Worm (Caenorhabditis elegans): ENCODE data around the gene sra-8.
A peak's percentile ranks its signal among the peaks of the same experiment; 100 is the strongest.

The sra-8 gene

DNA sequence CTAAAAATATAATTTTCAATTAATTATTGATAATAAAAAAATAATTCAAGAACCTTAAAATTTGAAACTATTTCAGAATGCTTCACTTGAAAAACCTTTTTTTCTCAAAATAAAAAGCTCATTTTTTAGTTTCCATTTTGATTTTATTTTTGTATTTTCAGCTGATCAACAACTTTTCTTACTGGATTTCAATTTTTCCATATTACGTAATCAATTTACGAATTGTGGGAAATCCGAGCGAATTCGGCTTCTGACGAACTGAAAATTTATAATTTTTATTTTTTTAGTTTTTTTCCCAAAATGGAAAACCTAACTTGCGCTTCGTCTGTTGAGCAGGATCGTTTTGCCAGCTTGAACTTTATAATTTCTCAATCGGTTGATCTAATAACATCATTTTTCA, at the start of gene sra-8:
Gene sra-8, plus strand, starts transcription at position 301 of the 400 bp plus-strand sequence.
- TF ChIP-seq klf-2 (GFP tag; conservative IDR thresholded peaks at IDR 0.05) (no peak), ztf-29 (GFP tag; IDR thresholded peaks at IDR 0.05) (no peak), tab-1 (GFP tag; IDR thresholded peaks at IDR 0.05) (no peak), med-1 (GFP tag; optimal IDR thresholded peaks at IDR 0.05; ENCODE audit: insufficient read depth) (no peak), flt-1 (GFP tag; IDR thresholded peaks at IDR 0.05) (no peak)

DNA sequence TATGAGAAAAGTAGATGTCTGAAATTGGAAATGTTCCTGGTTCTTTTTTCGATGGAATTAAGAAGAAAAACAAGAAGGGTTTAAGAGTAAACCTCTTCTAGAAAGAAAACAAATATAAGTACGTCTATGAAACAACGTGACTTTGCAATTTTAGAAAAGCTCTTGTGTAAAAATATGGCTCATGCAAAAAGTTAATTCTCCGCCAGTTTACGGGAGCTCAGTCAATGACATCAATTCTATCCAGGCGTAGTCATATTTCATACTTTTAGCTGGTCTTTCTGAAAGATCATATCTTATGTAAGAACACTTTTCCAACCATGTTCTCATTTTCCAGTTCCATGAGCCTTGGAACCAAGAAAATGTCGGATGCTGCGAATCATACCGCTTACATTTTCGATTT, 47.6 kb upstream of the sra-8 start:
- no peak for TF ChIP-seq klf-2 (GFP tag; conservative IDR thresholded peaks at IDR 0.05)
- no peak for TF ChIP-seq ztf-23 (GFP tag; IDR thresholded peaks at IDR 0.05)
- TF ChIP-seq tab-1 (GFP tag; IDR thresholded peaks at IDR 0.05), result no peak
- no peak for TF ChIP-seq cog-1 (tag; optimal IDR thresholded peaks at IDR 0.05)
- TF ChIP-seq flt-1 (GFP tag; IDR thresholded peaks at IDR 0.05), result no peak
- TF ChIP-seq ref-1 (GFP tag; conservative IDR thresholded peaks at IDR 0.05), result no peak
- TF ChIP-seq ztf-29 (GFP tag; IDR thresholded peaks at IDR 0.05), result no peak
- TF ChIP-seq med-1 (GFP tag; optimal IDR thresholded peaks at IDR 0.05; ENCODE audit: insufficient read depth), result no peak
- no peak for TF ChIP-seq T22C8.4 (GFP tag; IDR thresholded peaks at IDR 0.05)

DNA sequence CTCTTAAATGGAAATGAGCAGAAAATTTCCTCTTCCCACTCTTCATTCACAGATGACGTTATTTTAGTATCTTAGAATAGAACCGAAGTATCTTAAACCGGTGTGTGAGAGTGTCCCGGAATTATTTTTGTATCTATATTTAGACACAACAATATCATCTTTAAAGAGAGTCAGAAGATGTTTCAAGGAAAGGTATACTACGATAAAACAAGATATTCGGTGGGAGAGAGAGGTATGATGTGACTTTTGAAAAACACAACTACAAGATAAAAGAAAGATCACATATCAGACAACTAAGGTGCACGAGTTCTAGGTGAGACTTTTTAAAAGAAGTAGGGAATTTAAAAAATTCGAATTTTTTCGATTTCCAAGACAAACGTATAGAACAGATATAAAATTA, 46.9 kb upstream of the sra-8 start:
- TF ChIP-seq flt-1 (GFP tag; IDR thresholded peaks at IDR 0.05) (no peak), tab-1 (GFP tag; IDR thresholded peaks at IDR 0.05) (no peak), cog-1 (tag; optimal IDR thresholded peaks at IDR 0.05) (no peak), ref-1 (GFP tag; conservative IDR thresholded peaks at IDR 0.05) (no peak)

DNA sequence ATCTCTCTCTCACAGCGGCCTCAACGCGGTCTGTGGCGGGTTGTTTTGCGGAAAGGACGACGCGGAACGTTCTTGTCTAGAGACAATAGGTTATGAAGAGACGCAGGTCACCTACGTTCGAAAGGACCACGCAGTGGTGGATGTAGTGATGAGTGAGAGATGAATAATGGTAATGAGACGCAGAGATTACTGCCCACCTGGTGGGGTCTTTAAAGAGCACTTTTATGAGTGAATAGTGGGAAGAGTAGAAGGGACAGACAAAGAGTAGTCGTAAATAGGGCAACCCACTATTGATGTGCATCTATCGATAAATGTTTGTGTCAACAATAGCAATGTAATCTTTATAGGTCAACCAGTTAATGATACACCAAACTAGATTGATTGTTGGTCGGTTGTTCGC, 46.5 kb upstream of the sra-8 start:
- TF ChIP-seq cog-1 (tag; optimal IDR thresholded peaks at IDR 0.05) (peak; percentile 67), flt-1 (GFP tag; IDR thresholded peaks at IDR 0.05) (peak; percentile 42; the same call in 1 of the 2 replicates), ref-1 (GFP tag; conservative IDR thresholded peaks at IDR 0.05) (no peak), T22C8.4 (GFP tag; IDR thresholded peaks at IDR 0.05) (no peak), ztf-23 (GFP tag; IDR thresholded peaks at IDR 0.05) (no peak), tab-1 (GFP tag; IDR thresholded peaks at IDR 0.05) (0 out of 2 replicates have a peak, but pooled peaks have one; percentile 34)

DNA sequence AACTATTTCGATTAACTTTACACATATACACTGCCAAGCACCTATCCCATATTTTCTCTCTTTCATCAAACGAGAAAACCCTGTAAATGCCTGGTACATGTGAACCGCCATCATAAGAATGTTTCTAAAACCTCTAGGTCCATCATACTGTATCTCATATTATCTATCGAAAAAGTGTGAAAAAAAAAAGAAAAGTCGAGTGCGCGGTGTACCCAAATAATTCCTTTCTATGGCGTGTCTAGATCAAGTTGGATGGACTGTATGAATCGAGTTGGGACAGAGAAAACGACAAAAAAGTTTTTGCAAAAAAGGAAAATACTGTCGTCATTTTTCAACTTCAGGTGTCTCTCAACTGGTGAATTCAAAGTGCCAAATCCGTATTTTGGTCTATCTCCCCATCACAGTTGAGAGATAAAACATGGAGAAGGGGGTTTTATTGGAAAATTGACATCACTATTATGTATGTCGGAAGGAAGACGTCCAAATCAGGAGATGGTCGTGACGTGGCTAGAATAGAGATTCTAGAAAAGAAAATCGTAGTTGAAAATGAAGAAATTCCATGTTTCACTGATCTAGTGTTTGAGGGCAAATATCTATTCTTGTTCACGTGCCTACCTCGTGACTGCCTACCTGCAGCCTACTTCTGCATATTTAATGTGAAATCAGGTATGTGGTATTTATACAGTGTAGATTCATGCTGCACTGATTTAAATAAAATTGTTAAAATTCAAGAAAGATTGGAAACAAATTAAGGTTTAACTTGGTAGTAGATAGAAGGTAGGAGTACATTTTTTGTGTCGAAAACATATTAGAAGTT, 44.1 kb upstream of the sra-8 start:
- no peak for TF ChIP-seq ztf-29 (GFP tag; IDR thresholded peaks at IDR 0.05)
- no peak for TF ChIP-seq flt-1 (GFP tag; IDR thresholded peaks at IDR 0.05)
- no peak for TF ChIP-seq med-1 (GFP tag; optimal IDR thresholded peaks at IDR 0.05; ENCODE audit: insufficient read depth)
- no peak for TF ChIP-seq tab-1 (GFP tag; IDR thresholded peaks at IDR 0.05)
- TF ChIP-seq klf-2 (GFP tag; conservative IDR thresholded peaks at IDR 0.05), result no peak
- TF ChIP-seq ztf-23 (GFP tag; IDR thresholded peaks at IDR 0.05), result no peak
- TF ChIP-seq ref-1 (GFP tag; conservative IDR thresholded peaks at IDR 0.05), result no peak
- TF ChIP-seq cog-1 (tag; optimal IDR thresholded peaks at IDR 0.05), result no peak

DNA sequence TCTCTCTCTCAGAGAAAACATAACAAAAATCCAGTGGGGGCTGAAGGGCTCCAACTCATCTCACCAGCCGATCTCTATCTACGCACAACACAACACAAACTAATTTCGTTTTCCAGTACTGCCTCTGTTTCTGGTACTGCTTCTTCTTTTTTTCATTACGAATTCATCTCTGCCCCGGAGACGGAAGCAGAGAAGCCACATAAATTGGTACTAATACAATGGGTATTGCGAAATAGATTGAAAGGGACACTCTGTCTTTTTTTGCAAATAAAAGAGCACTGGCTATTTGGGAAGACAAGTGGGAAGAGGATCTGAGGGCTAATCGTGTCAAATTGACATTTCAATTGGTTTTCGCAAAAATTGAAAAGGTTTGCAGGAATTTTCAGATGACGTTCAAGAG, 40.2 kb upstream of the sra-8 start:
- TF ChIP-seq klf-2 (GFP tag; conservative IDR thresholded peaks at IDR 0.05), result no peak
- no peak for TF ChIP-seq ref-1 (GFP tag; conservative IDR thresholded peaks at IDR 0.05)
- no peak for TF ChIP-seq tab-1 (GFP tag; IDR thresholded peaks at IDR 0.05)
- no peak for TF ChIP-seq flt-1 (GFP tag; IDR thresholded peaks at IDR 0.05)
- TF ChIP-seq med-1 (GFP tag; optimal IDR thresholded peaks at IDR 0.05; ENCODE audit: insufficient read depth), result no peak
- TF ChIP-seq cog-1 (tag; optimal IDR thresholded peaks at IDR 0.05), result no peak
- TF ChIP-seq T22C8.4 (GFP tag; IDR thresholded peaks at IDR 0.05), result no peak
- no peak for TF ChIP-seq ztf-23 (GFP tag; IDR thresholded peaks at IDR 0.05)
- TF ChIP-seq ztf-29 (GFP tag; IDR thresholded peaks at IDR 0.05), result no peak

DNA sequence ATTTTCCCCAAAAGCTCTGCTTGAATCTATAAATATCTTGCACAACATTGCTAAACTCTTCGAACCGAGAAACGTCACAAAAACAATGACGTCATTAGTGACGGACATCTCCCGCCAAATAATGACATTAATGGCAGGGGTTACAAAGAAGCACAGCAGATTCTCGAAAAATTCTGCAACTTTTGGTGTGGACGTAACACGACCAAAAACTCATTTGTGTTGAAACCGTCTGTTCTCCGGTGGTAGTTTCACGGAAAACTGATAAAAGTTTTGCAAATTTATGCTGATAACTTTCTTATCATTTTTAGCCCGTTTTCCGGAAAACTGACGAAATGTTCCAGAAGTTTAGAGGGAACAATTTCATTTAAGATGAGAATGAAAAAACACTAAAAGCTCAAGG, 38.9 kb upstream of the sra-8 start:
- TF ChIP-seq ztf-29 (GFP tag; IDR thresholded peaks at IDR 0.05), result no peak
- no peak for TF ChIP-seq ref-1 (GFP tag; conservative IDR thresholded peaks at IDR 0.05)
- TF ChIP-seq flt-1 (GFP tag; IDR thresholded peaks at IDR 0.05), result no peak
- no peak for TF ChIP-seq tab-1 (GFP tag; IDR thresholded peaks at IDR 0.05)
- no peak for TF ChIP-seq cog-1 (tag; optimal IDR thresholded peaks at IDR 0.05)
- no peak for TF ChIP-seq klf-2 (GFP tag; conservative IDR thresholded peaks at IDR 0.05)
- no peak for TF ChIP-seq med-1 (GFP tag; optimal IDR thresholded peaks at IDR 0.05; ENCODE audit: insufficient read depth)

DNA sequence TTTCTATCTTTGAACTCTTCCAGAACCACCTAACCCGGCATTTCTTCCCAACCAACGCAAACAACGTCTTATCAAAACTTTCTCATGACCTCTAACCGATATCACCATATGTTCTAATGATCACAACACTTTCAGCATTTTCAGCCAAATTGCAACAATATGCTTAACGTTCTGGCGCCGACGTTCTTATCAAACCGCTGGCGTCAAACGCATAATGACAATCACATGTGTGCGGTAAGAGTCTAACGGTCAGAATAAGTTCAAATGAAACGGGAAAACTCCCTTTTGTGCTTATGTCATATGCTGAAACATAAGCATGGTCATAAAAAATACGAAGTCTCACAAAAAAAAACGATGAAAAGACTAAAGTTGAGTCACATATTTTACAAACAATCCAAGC, 36.6 kb upstream of the sra-8 start:
- TF ChIP-seq flt-1 (GFP tag; IDR thresholded peaks at IDR 0.05), result no peak
- TF ChIP-seq med-1 (GFP tag; optimal IDR thresholded peaks at IDR 0.05; ENCODE audit: insufficient read depth), result no peak
- no peak for TF ChIP-seq ztf-29 (GFP tag; IDR thresholded peaks at IDR 0.05)
- TF ChIP-seq klf-2 (GFP tag; conservative IDR thresholded peaks at IDR 0.05), result no peak
- no peak for TF ChIP-seq ztf-23 (GFP tag; IDR thresholded peaks at IDR 0.05)
- TF ChIP-seq T22C8.4 (GFP tag; IDR thresholded peaks at IDR 0.05), result no peak
- TF ChIP-seq tab-1 (GFP tag; IDR thresholded peaks at IDR 0.05), result no peak
- TF ChIP-seq ref-1 (GFP tag; conservative IDR thresholded peaks at IDR 0.05), result no peak
- no peak for TF ChIP-seq cog-1 (tag; optimal IDR thresholded peaks at IDR 0.05)

DNA sequence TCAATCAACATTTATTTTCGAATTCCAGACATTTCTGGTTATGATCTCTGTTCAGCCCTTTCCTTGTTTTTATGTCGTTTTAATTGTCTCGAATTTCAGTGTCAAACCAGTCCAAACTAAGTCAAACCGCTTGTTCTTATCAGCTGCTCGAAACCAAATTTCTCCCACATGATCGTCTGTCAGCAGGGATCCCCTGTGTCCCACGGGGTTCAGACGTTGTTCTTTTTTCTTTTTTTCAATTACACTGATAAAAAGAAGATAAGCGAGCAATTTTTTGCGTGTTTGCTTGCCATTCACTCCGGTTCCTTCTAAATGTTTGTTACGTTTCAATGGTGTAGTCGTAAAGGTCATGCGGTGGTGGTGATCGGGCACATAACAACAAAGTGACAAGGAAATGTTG, 35.6 kb upstream of the sra-8 start:
- no peak for TF ChIP-seq cog-1 (tag; optimal IDR thresholded peaks at IDR 0.05)
- no peak for TF ChIP-seq klf-2 (GFP tag; conservative IDR thresholded peaks at IDR 0.05)
- no peak for TF ChIP-seq ztf-29 (GFP tag; IDR thresholded peaks at IDR 0.05)
- no peak for TF ChIP-seq med-1 (GFP tag; optimal IDR thresholded peaks at IDR 0.05; ENCODE audit: insufficient read depth)
- TF ChIP-seq tab-1 (GFP tag; IDR thresholded peaks at IDR 0.05), result no peak
- no peak for TF ChIP-seq ref-1 (GFP tag; conservative IDR thresholded peaks at IDR 0.05)
- no peak for TF ChIP-seq ztf-23 (GFP tag; IDR thresholded peaks at IDR 0.05)
- no peak for TF ChIP-seq flt-1 (GFP tag; IDR thresholded peaks at IDR 0.05)
- TF ChIP-seq T22C8.4 (GFP tag; IDR thresholded peaks at IDR 0.05), result no peak

DNA sequence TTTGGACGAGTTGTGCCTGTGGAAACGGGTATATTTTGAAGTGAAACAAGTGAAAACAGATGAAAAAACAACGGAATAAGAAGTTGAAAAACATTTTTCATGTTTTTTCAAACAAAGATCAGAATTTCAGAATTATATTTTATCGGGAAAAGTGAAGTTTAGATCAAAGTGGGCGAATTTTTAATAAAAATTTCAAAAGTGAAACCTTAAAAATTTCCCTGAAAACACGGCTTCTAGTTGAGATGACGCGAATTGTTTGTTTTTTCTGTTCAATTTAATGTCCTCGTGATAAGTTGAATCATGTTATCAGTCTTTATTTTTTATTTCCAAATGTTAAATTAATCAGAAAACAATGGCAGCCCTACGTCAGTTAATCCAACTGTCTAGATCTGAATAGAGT, 30.3 kb upstream of the sra-8 start, which contains the start of gene gcy-3:
Gene gcy-3, minus strand, starts transcription at position 101 of the 400 bp plus-strand sequence.
- TF ChIP-seq ztf-29 (GFP tag; IDR thresholded peaks at IDR 0.05) (no peak), klf-2 (GFP tag; conservative IDR thresholded peaks at IDR 0.05) (no peak), T22C8.4 (GFP tag; IDR thresholded peaks at IDR 0.05) (no peak)
